Fruit fly (Drosophila melanogaster) whole organism, embryonic: Measurements from ENCODE around the gene CG33158.

Source experiments
- Awh ChIP-seq: fragments of 200-800 bp; sonication (Bioruptor generic); IDR thresholded peaks from 2 replicates; pipeline ENCODE4, ENCODE4 v1.3.6; 2022; ENCODE audit warnings: missing biosample characterization, missing genetic modification characterization
- CG11723 ChIP-seq: fragments of 200-800 bp; sonication (Bioruptor generic); optimal IDR thresholded peaks from 2 replicates; lab custom pipeline; 2017; ENCODE audit warnings: missing biosample characterization, mild to moderate bottlenecking, missing genetic modification characterization
- CG12744 ChIP-seq: fragments of 200-800 bp; sonication (Bioruptor generic); optimal IDR thresholded peaks from 2 replicates; lab custom pipeline; 2016; ENCODE audit warnings: missing biosample characterization, missing genetic modification characterization
- CG13287 ChIP-seq: fragments of 200-800 bp; sonication (Bioruptor generic); IDR thresholded peaks from 2 replicates; pipeline ENCODE4 v1.3.6; 2022; ENCODE audit warnings: missing biosample characterization, missing genetic modification characterization; ENCODE audit not compliant: partially characterized antibody
- CG13424 ChIP-seq: fragments of 200-800 bp; sonication (Bioruptor generic); optimal IDR thresholded peaks from 2 replicates; lab custom pipeline; 2019; ENCODE audit warnings: missing biosample characterization, mild to moderate bottlenecking, missing genetic modification characterization, moderate library complexity
- CG13894 ChIP-seq: fragments of 200-800 bp; sonication (Bioruptor generic); optimal IDR thresholded peaks from 3 replicates; lab custom pipeline; 2018; ENCODE audit warnings: missing biosample characterization, mild to moderate bottlenecking, missing genetic modification characterization, moderate library complexity
- CG16779 ChIP-seq: fragments of 200-800 bp; sonication (Bioruptor generic); IDR thresholded peaks from 2 replicates; pipeline ENCODE4 v1.3.6; 2022; ENCODE audit warnings: missing biosample characterization, missing genetic modification characterization
- CG16813 ChIP-seq: fragments of 200-800 bp; sonication (Bioruptor generic); IDR thresholded peaks from 3 replicates; pipeline ENCODE4 v1.3.6; 2022; ENCODE audit warnings: missing biosample characterization, missing genetic modification characterization; ENCODE audit not compliant: partially characterized antibody
- CG16863 ChIP-seq: fragments of 200-800 bp; sonication (Bioruptor generic); optimal IDR thresholded peaks from 3 replicates; lab custom pipeline; 2016; ENCODE audit warnings: missing biosample characterization, missing genetic modification characterization
- CG2116 ChIP-seq: fragments of 200-800 bp; sonication (Bioruptor generic); optimal IDR thresholded peaks from 3 replicates; lab custom pipeline; 2018; ENCODE audit warnings: missing biosample characterization, mild to moderate bottlenecking, missing genetic modification characterization
- CG2202 ChIP-seq: fragments of 200-800 bp; sonication (Bioruptor generic); optimal IDR thresholded peaks from 2 replicates; lab custom pipeline; 2018; ENCODE audit warnings: missing biosample characterization, mild to moderate bottlenecking, missing genetic modification characterization
- CG30020 ChIP-seq: fragments of 200-800 bp; optimal IDR thresholded peaks from 2 replicates; lab custom pipeline; 2019; ENCODE audit warnings: missing biosample characterization, mild to moderate bottlenecking, missing genetic modification characterization, moderate library complexity
- CG3065 ChIP-seq: fragments of 200-800 bp; sonication (Bioruptor generic); optimal IDR thresholded peaks from 2 replicates; lab custom pipeline; 2016; ENCODE audit warnings: missing biosample characterization, missing genetic modification characterization
- CG32772 ChIP-seq: fragments of 200-800 bp; sonication (Bioruptor generic); IDR thresholded peaks from 2 replicates; pipeline ENCODE4 v1.3.6; 2022; ENCODE audit warnings: missing biosample characterization, missing genetic modification characterization
- CG34376 ChIP-seq: fragments of 200-800 bp; sonication (Bioruptor generic); optimal IDR thresholded peaks from 2 replicates; lab custom pipeline; 2018; ENCODE audit warnings: missing biosample characterization, mild to moderate bottlenecking, missing genetic modification characterization
- CG5180 ChIP-seq: fragments of 200-800 bp; sonication (Bioruptor generic); optimal IDR thresholded peaks from 3 replicates; lab custom pipeline; 2017; ENCODE audit warnings: missing biosample characterization, missing genetic modification characterization, mild to moderate bottlenecking, moderate library complexity, missing genetic modification reagents
- CG6689 ChIP-seq: fragments of 200-800 bp; sonication (Bioruptor generic); IDR thresholded peaks from 2 replicates; pipeline ENCODE4 v1.3.6; 2022; ENCODE audit warnings: missing biosample characterization, missing genetic modification characterization
- CG6765 ChIP-seq: fragments of 200-800 bp; sonication (Bioruptor generic); optimal IDR thresholded peaks from 3 replicates; lab custom pipeline; 2017; ENCODE audit warnings: missing biosample characterization, mild to moderate bottlenecking, missing genetic modification characterization
- CG9215 ChIP-seq: fragments of 200-800 bp; sonication (Bioruptor generic); IDR thresholded peaks from 2 replicates; pipeline ENCODE4 v1.3.6; 2022; ENCODE audit warnings: missing biosample characterization, missing genetic modification characterization
- Chrac-16 ChIP-seq: fragments of 200-800 bp; sonication (Bioruptor generic); optimal IDR thresholded peaks from 3 replicates; lab custom pipeline; 2016; ENCODE audit warnings: missing biosample characterization, missing genetic modification characterization
- Eip74EF ChIP-seq, 2 experiments: fragments of 200-800 bp in 1 of 2; fragments of >200 bp in 1 of 2; sonication (Bioruptor generic) in 1 of 2; optimal IDR thresholded peaks; 2 replicates each; lab custom pipeline; 2017 to 2019; ENCODE audit warnings: missing biosample characterization in 2 of 2, missing genetic modification characterization in 2 of 2, mild to moderate bottlenecking in 1 of 2, moderate library complexity in 1 of 2
- Hmr ChIP-seq: fragments of 200-800 bp; sonication (Bioruptor generic); optimal IDR thresholded peaks from 3 replicates; lab custom pipeline; 2017; ENCODE audit warnings: mild to moderate bottlenecking, missing biosample characterization, missing genetic modification reagents, missing genetic modification characterization
- Hr39 ChIP-seq: fragments of >200 bp; optimal IDR thresholded peaks from 2 replicates; lab custom pipeline; 2017
- NC2β ChIP-seq: fragments of 200-800 bp; sonication (Bioruptor generic); optimal IDR thresholded peaks from 2 replicates; lab custom pipeline; 2016; ENCODE audit warnings: missing biosample characterization, missing genetic modification characterization
- Nf-YB ChIP-seq: fragments of 200-800 bp; sonication (Bioruptor generic); optimal IDR thresholded peaks from 3 replicates; lab custom pipeline; 2019; ENCODE audit warnings: missing biosample characterization, mild to moderate bottlenecking, missing genetic modification characterization, moderate library complexity
- amos ChIP-seq: fragments of 200-800 bp; sonication (Bioruptor generic); IDR thresholded peaks from 2 replicates; pipeline ENCODE4 v1.3.6; 2022; ENCODE audit warnings: missing biosample characterization, missing genetic modification characterization; ENCODE audit not compliant: partially characterized antibody
- bowl ChIP-seq: fragments of 200-800 bp; sonication (Bioruptor generic); IDR thresholded peaks from 2 replicates; pipeline ENCODE4 v1.3.6; 2022; ENCODE audit warnings: missing biosample characterization, missing genetic modification characterization
- corto ChIP-seq: fragments of 200-800 bp; sonication (Bioruptor generic); optimal IDR thresholded peaks from 2 replicates; lab custom pipeline; 2016; ENCODE audit warnings: missing biosample characterization, mild to moderate bottlenecking, missing genetic modification characterization, moderate library complexity
- croc ChIP-seq: fragments of 200-800 bp; sonication (Bioruptor generic); conservative IDR thresholded peaks from 3 replicates; pipeline ENCODE4 v1.3.6; 2022; ENCODE audit warnings: missing biosample characterization, missing genetic modification characterization
- gce ChIP-seq: fragments of 200-800 bp; sonication (Bioruptor generic); IDR thresholded peaks from 3 replicates; pipeline ENCODE4 v1.3.6; 2022; ENCODE audit warnings: missing biosample characterization, missing genetic modification characterization
- hkb ChIP-seq, 2 experiments: fragments of 200-800 bp in 1 of 2; fragments of >200 bp in 1 of 2; sonication (Bioruptor generic) in 1 of 2; IDR thresholded peaks in 1 of 2; optimal IDR thresholded peaks in 1 of 2; 2 replicates each; pipeline versions ENCODE4 v1.3.6 to Lab custom; 2017 to 2022; ENCODE audit warnings: missing biosample characterization in 1 of 2, missing genetic modification characterization in 1 of 2
- ken ChIP-seq: fragments of 200-800 bp; sonication (Bioruptor generic); IDR thresholded peaks from 3 replicates; pipeline ENCODE4 v1.3.6; 2022; ENCODE audit warnings: missing biosample characterization, missing genetic modification characterization
- nmo ChIP-seq: fragments of 200-800 bp; sonication (Bioruptor generic); optimal IDR thresholded peaks from 2 replicates; lab custom pipeline; 2018; ENCODE audit warnings: missing biosample characterization, mild to moderate bottlenecking, missing genetic modification characterization, moderate library complexity
- ranshi ChIP-seq: fragments of 200-800 bp; sonication (Bioruptor generic); IDR thresholded peaks from 2 replicates; pipeline ENCODE4 v1.3.6; 2022; ENCODE audit warnings: missing biosample characterization, missing genetic modification characterization
- repo ChIP-seq: fragments of 200-800 bp; sonication (Bioruptor generic); optimal IDR thresholded peaks from 2 replicates; lab custom pipeline; 2016; ENCODE audit warnings: missing biosample characterization, missing genetic modification characterization
- row ChIP-seq: fragments of 200-800 bp; sonication (Bioruptor generic); IDR thresholded peaks from 3 replicates; pipeline ENCODE4 v1.3.6; 2022; ENCODE audit warnings: missing biosample characterization, missing genetic modification characterization
- sc ChIP-seq, 3 experiments: fragments of >200 bp in 2 of 3; fragments of 200-800 bp in 1 of 3; sonication (Bioruptor generic) in 1 of 3; optimal IDR thresholded peaks; 2 replicates in 2 of 3; 3 replicates in 1 of 3; lab custom pipeline; 2017; ENCODE audit warnings: mild to moderate bottlenecking in 1 of 3, missing biosample characterization in 1 of 3, missing genetic modification characterization in 1 of 3, missing genetic modification reagents in 1 of 3
- schlank ChIP-seq: fragments of 200-800 bp; sonication (Bioruptor generic); optimal IDR thresholded peaks from 2 replicates; lab custom pipeline; 2018; ENCODE audit warnings: missing biosample characterization, mild to moderate bottlenecking, missing genetic modification characterization
- sima ChIP-seq: fragments of 200-800 bp; sonication (Bioruptor generic); optimal IDR thresholded peaks from 2 replicates; lab custom pipeline; 2016; ENCODE audit warnings: missing biosample characterization, missing genetic modification characterization
- sisA ChIP-seq: fragments of 200-800 bp; sonication (Bioruptor generic); IDR thresholded peaks from 2 replicates; pipeline ENCODE4 v1.3.6; 2022; ENCODE audit warnings: missing biosample characterization, missing genetic modification characterization
- so ChIP-seq: fragments of 200-800 bp; sonication (Bioruptor generic); IDR thresholded peaks from 3 replicates; pipeline ENCODE4 v1.3.6; 2022; ENCODE audit warnings: missing biosample characterization, missing genetic modification characterization
- tgo ChIP-seq: fragments of 200-800 bp; sonication (Bioruptor generic); IDR thresholded peaks from 3 replicates; pipeline ENCODE4 v1.3.6; 2022; ENCODE audit warnings: missing biosample characterization, missing genetic modification characterization
- ttk ChIP-seq: fragments of 200-800 bp; sonication (Bioruptor generic); IDR thresholded peaks from 2 replicates; pipeline ENCODE4 v2.1.2; 2022; ENCODE audit warnings: missing biosample characterization, missing genetic modification characterization
- wdn ChIP-seq: fragments of 200-800 bp; sonication (Bioruptor generic); IDR thresholded peaks from 2 replicates; pipeline ENCODE4 v1.3.6; 2022; ENCODE audit warnings: missing biosample characterization, missing genetic modification characterization
- wek ChIP-seq: fragments of 200-800 bp; sonication (Bioruptor generic); optimal IDR thresholded peaks from 3 replicates; lab custom pipeline; 2018; ENCODE audit warnings: missing biosample characterization, mild to moderate bottlenecking, missing genetic modification characterization, moderate library complexity
- zen2 ChIP-seq: fragments of 200-800 bp; sonication (Bioruptor generic); IDR thresholded peaks from 3 replicates; pipeline ENCODE4 v1.3.6; 2022; ENCODE audit warnings: missing biosample characterization, missing genetic modification characterization; ENCODE audit not compliant: partially characterized antibody

The CG33158 gene

DNA sequence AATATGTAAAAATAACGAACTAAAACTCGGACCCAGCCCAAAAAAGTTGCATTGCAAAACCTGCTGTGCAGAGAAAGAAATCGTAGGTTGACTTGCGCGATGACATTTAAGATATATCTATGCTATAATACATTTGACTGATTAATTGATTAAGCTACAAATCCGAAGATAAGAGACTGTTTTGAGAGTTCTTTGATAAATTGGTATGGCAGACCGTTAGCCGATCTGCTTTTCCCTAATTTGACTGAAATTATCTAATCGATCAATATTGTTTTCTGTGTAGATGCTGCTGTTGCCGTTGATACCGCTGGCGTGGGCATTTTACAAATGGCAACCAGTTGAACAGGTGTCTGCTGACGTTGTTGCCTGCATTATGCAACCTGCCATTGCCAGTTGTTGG, 62.8 kb downstream of the CG33158 start (continued):
- TF ChIP-seq zen2 (GFP tag; lab: Robert Waterston, UW) (no peak), amos (GFP tag; lab: Robert Waterston, UW) (no peak), wdn (GFP tag; lab: Robert Waterston, UW) (no peak), croc (GFP tag; lab: Robert Waterston, UW) (no peak), CG34376 (GFP tag; lab: Kevin White, UChicago) (no peak), Eip74EF (GFP tag; optimal IDR thresholded peaks at IDR 0.05; lab: Kevin White, UChicago) (peak in 1 of 2 experiments; percentile 41), CG3065 (GFP tag; lab: Kevin White, UChicago) (no peak), nmo (GFP tag; lab: Kevin White, UChicago) (peak; percentile 16), row (GFP tag; lab: Robert Waterston, UW) (peak; percentile 35; the same call in 1 of the 3 replicates), CG16779 (GFP tag; lab: Robert Waterston, UW) (no peak), schlank (tag; lab: Kevin White, UChicago) (no peak), ken (GFP tag; lab: Robert Waterston, UW) (no peak), Nf-YB (GFP tag; lab: Kevin White, UChicago) (no peak), so (GFP tag; lab: Robert Waterston, UW) (no peak), CG2202 (tag; lab: Kevin White, UChicago) (no peak), Chrac-16 (GFP tag; lab: Kevin White, UChicago) (no peak), sisA (GFP tag; lab: Robert Waterston, UW) (peak; percentile 36; the same call in 1 of the 2 replicates), Hmr (GFP tag; lab: Kevin White, UChicago) (no peak), ttk (GFP tag; lab: Robert Waterston, UW) (peak; percentile 52), Awh (GFP tag; lab: Robert Waterston, UW) (peak; percentile 36; the same call in 1 of the 2 replicates), repo (no peak), CG6689 (GFP tag; lab: Robert Waterston, UW) (0 out of 2 replicates have a peak, but pooled peaks have one; percentile 18)

dm6 chr3L:16483524-16484370, 64.3 kb downstream of the CG33158 start, which contains the start of gene aos:
Gene aos, minus strand, starts transcription at chr3L:16483650.
- peak; percentile 1 for TF ChIP-seq CG16863 (GFP tag; lab: Kevin White, UChicago)
- peak; percentile 10 for TF ChIP-seq CG12744
- TF ChIP-seq CG13894 (tag; lab: Kevin White, UChicago): no peak
- TF ChIP-seq wek (GFP tag; lab: Kevin White, UChicago): no peak
- TF ChIP-seq bowl (GFP tag; lab: Robert Waterston, UW): no peak
- TF ChIP-seq CG6765 (GFP tag; lab: Kevin White, UChicago): peak; percentile 84
- peak; percentile 88 for TF ChIP-seq CG11723 (GFP tag; lab: Kevin White, UChicago)
- TF ChIP-seq CG6689 (GFP tag; lab: Robert Waterston, UW): peak; percentile 92
- peak; percentile 41 for TF ChIP-seq NC2β
- no peak for TF ChIP-seq corto (GFP tag; lab: Kevin White, UChicago)
- peak; percentile 80 for TF ChIP-seq CG9215
- TF ChIP-seq CG13287 (GFP tag; lab: Robert Waterston, UW): no peak
- peak; percentile 72; the same call in 1 of the 2 replicates for TF ChIP-seq ranshi
- TF ChIP-seq CG5180 (GFP tag; lab: Kevin White, UChicago): peak; percentile 83
- TF ChIP-seq sima (GFP tag; lab: Kevin White, UChicago): no peak
- no peak for TF ChIP-seq Hr39 (lab: Kevin White, UChicago)
- TF ChIP-seq tgo: peak; percentile 89
- no peak for TF ChIP-seq CG16813 (GFP tag; lab: Robert Waterston, UW)
- peak; percentile 81 for TF ChIP-seq CG30020 (tag; lab: Kevin White, UChicago)
- TF ChIP-seq CG2116 (GFP tag; lab: Kevin White, UChicago): peak; percentile 69
- peak; percentile 95 for TF ChIP-seq CG13424 (tag; lab: Kevin White, UChicago)
- TF ChIP-seq CG32772 (GFP tag; lab: Robert Waterston, UW): peak; percentile 80
- no peak for TF ChIP-seq hkb (optimal IDR thresholded peaks at IDR 0.05; lab: Kevin White, UChicago)
- peak; percentile 86 for TF ChIP-seq hkb (GFP tag; IDR thresholded peaks at IDR 0.05; lab: Robert Waterston, UW)
- TF ChIP-seq gce (GFP tag; lab: Robert Waterston, UW): no peak
- TF ChIP-seq sc (optimal IDR thresholded peaks at IDR 0.05; lab: Kevin White, UChicago): no peak
- TF ChIP-seq sc (GFP tag; optimal IDR thresholded peaks at IDR 0.05; lab: Kevin White, UChicago): peak; percentile 94
